Worm (Caenorhabditis elegans) whole organism, young adult: ENCODE results near the gene W07A12.4.

Experiments
- B0336.3 ChIP-seq: fragments of 200-800 bp; sonication (Bioruptor generic); IDR thresholded peaks from 2 replicates; pipeline ENCODE4 v1.3.6; 2022; ENCODE audit warnings: missing genetic modification characterization, missing compliant biosample characterization
- F37B4.10 ChIP-seq: fragments of 200-800 bp; sonication (Bioruptor generic); IDR thresholded peaks from 2 replicates; pipeline ENCODE4 v1.3.6; 2022; ENCODE audit warnings: missing genetic modification characterization, missing compliant biosample characterization
- F39B2.1 ChIP-seq: fragments of 200-800 bp; sonication (Bioruptor generic); IDR thresholded peaks from 2 replicates; pipeline ENCODE4 v1.3.6; 2022; ENCODE audit warnings: missing genetic modification reagents, missing genetic modification characterization, missing compliant biosample characterization
- F52B5.7 ChIP-seq: sonication (generic microtip); optimal IDR thresholded peaks from 2 replicates; lab custom pipeline; 2016; ENCODE audit warnings: mild to moderate bottlenecking, missing genetic modification characterization, missing compliant biosample characterization
- F55B11.4 ChIP-seq: sonication (generic microtip); optimal IDR thresholded peaks from 2 replicates; lab custom pipeline; 2016; ENCODE audit warnings: missing compliant biosample characterization, missing genetic modification characterization, borderline replicate concordance; ENCODE audit not compliant: insufficient read depth
- F57A8.1 ChIP-seq: fragments of 200-800 bp; sonication (Bioruptor generic); optimal IDR thresholded peaks from 2 replicates; lab custom pipeline; 2018; ENCODE audit warnings: mild to moderate bottlenecking, missing genetic modification characterization, moderate library complexity, missing compliant biosample characterization
- Y53F4B.3 ChIP-seq: fragments of 200-800 bp; sonication (Bioruptor generic); IDR thresholded peaks from 2 replicates; pipeline ENCODE4 v1.3.6; 2022; ENCODE audit warnings: missing genetic modification reagents, missing genetic modification characterization, missing compliant biosample characterization
- Y53G8AR.9 ChIP-seq: fragments of 200-800 bp; sonication (Bioruptor generic); conservative IDR thresholded peaks from 2 replicates; pipeline ENCODE4 v1.3.6; 2022; ENCODE audit warnings: missing genetic modification reagents, missing genetic modification characterization, missing compliant biosample characterization
- ama-1 ChIP-seq, 3 experiments: fragments of 150-350 bp in 1 of 3; sonication (generic microtip) in 2 of 3; optimal IDR thresholded peaks; 2 replicates each; lab custom pipeline; 2014 to 2018; ENCODE audit warnings: missing biosample characterization in 2 of 3, missing genetic modification characterization in 2 of 3, missing genetic modification reagents in 2 of 3
- aptf-3 ChIP-seq: fragments of 200-800 bp; sonication (Bioruptor generic); IDR thresholded peaks from 2 replicates; pipeline ENCODE4 v1.3.6; 2022; ENCODE audit warnings: missing genetic modification characterization, missing compliant biosample characterization
- attf-5 ChIP-seq: fragments of 200-800 bp; sonication (Bioruptor generic); optimal IDR thresholded peaks from 2 replicates; lab custom pipeline; 2018; ENCODE audit warnings: mild to moderate bottlenecking, missing genetic modification characterization, missing compliant biosample characterization
- bed-2 ChIP-seq: fragments of 200-800 bp; sonication (Bioruptor generic); IDR thresholded peaks from 2 replicates; pipeline ENCODE4 v1.3.6; 2022; ENCODE audit warnings: missing genetic modification reagents, missing genetic modification characterization, missing compliant biosample characterization
- ccch-3 ChIP-seq: fragments of 200-800 bp; sonication (Bioruptor generic); optimal IDR thresholded peaks from 2 replicates; lab custom pipeline; 2018; ENCODE audit warnings: mild to moderate bottlenecking, missing genetic modification characterization, missing compliant biosample characterization
- ceh-79 ChIP-seq: sonication (generic microtip); optimal IDR thresholded peaks from 2 replicates; lab custom pipeline; 2017; ENCODE audit warnings: mild to moderate bottlenecking, missing genetic modification characterization, missing compliant biosample characterization
- chd-7 ChIP-seq: sonication (generic microtip); optimal IDR thresholded peaks from 2 replicates; lab custom pipeline; 2016; ENCODE audit warnings: mild to moderate bottlenecking, missing genetic modification characterization, moderate library complexity, missing compliant biosample characterization
- dpff-1 ChIP-seq: sonication (generic microtip); optimal IDR thresholded peaks from 2 replicates; lab custom pipeline; 2017; ENCODE audit warnings: mild to moderate bottlenecking, missing genetic modification characterization, missing compliant biosample characterization
- ets-4 ChIP-seq: fragments of 200-800 bp; sonication (Bioruptor generic); optimal IDR thresholded peaks from 2 replicates; lab custom pipeline; 2018; ENCODE audit warnings: mild to moderate bottlenecking, missing genetic modification characterization, missing compliant biosample characterization
- fkh-3 ChIP-seq: sonication (generic microtip); optimal IDR thresholded peaks from 2 replicates; lab custom pipeline; 2016; ENCODE audit warnings: mild to moderate bottlenecking, missing genetic modification characterization, missing compliant biosample characterization
- him-1 ChIP-seq: sonication (generic microtip); optimal IDR thresholded peaks from 2 replicates; lab custom pipeline; 2016; ENCODE audit warnings: missing genotype, missing genetic modification reagents, missing genetic modification characterization, missing compliant biosample characterization
- hlh-12 ChIP-seq: sonication (generic microtip); optimal IDR thresholded peaks from 2 replicates; lab custom pipeline; 2016; ENCODE audit warnings: missing genetic modification characterization, missing compliant biosample characterization
- let-607 ChIP-seq, 2 experiments: fragments of 200-800 bp in 1 of 2; sonication (Bioruptor generic) in 1 of 2; sonication (generic microtip) in 1 of 2; optimal IDR thresholded peaks; 2 replicates each; lab custom pipeline; 2016 to 2018; ENCODE audit warnings: mild to moderate bottlenecking in 2 of 2, missing compliant biosample characterization in 2 of 2, missing genetic modification characterization in 2 of 2, moderate library complexity in 2 of 2, missing genotype in 1 of 2
- lin-26 ChIP-seq: fragments of 200-800 bp; sonication (Bioruptor generic); IDR thresholded peaks from 2 replicates; pipeline ENCODE4 v1.3.6; 2022; ENCODE audit warnings: missing genetic modification reagents, missing genetic modification characterization, missing compliant biosample characterization
- madf-3 ChIP-seq: fragments of 200-800 bp; sonication (Bioruptor generic); IDR thresholded peaks from 2 replicates; pipeline ENCODE4 v1.3.6; 2022; ENCODE audit warnings: missing genetic modification reagents, missing genetic modification characterization, missing compliant biosample characterization
- mxl-1 ChIP-seq: sonication (generic microtip); optimal IDR thresholded peaks from 2 replicates; lab custom pipeline; 2016; ENCODE audit warnings: missing genetic modification characterization, missing compliant biosample characterization
- nfyb-1 ChIP-seq: fragments of 200-800 bp; sonication (Bioruptor generic); IDR thresholded peaks from 2 replicates; pipeline ENCODE4 v1.3.6; 2022; ENCODE audit warnings: missing genetic modification reagents, missing genetic modification characterization, missing compliant biosample characterization
- nhr-179 ChIP-seq: sonication (generic microtip); optimal IDR thresholded peaks from 2 replicates; lab custom pipeline; 2016; ENCODE audit warnings: mild to moderate bottlenecking, missing genetic modification characterization, missing compliant biosample characterization
- nhr-80 ChIP-seq: sonication (generic microtip); optimal IDR thresholded peaks from 2 replicates; lab custom pipeline; 2016; ENCODE audit warnings: missing genetic modification characterization, missing compliant biosample characterization
- nhr-90 ChIP-seq: sonication (generic microtip); optimal IDR thresholded peaks from 2 replicates; lab custom pipeline; 2016; ENCODE audit warnings: missing genotype, mild to moderate bottlenecking, missing genetic modification characterization, missing compliant biosample characterization
- pha-4 ChIP-seq: fragments of 150-350 bp; sonication (generic microtip); optimal IDR thresholded peaks from 2 replicates; lab custom pipeline; 2014; ENCODE audit warnings: missing biosample characterization, missing genetic modification reagents, missing genetic modification characterization
- rec-8 ChIP-seq, 2 experiments: sonication (generic microtip); optimal IDR thresholded peaks; 2 replicates each; lab custom pipeline; 2016; ENCODE audit warnings: mild to moderate bottlenecking in 2 of 2, missing genetic modification characterization in 2 of 2, missing genetic modification reagents in 2 of 2, missing genotype in 2 of 2, missing biosample characterization in 1 of 2, missing compliant biosample characterization in 1 of 2, moderate library complexity in 1 of 2
- sdz-38 ChIP-seq: sonication (generic microtip); optimal IDR thresholded peaks from 2 replicates; lab custom pipeline; 2016; ENCODE audit warnings: missing genotype, missing genetic modification characterization, missing compliant biosample characterization
- sea-2 ChIP-seq: fragments of 200-800 bp; sonication (Bioruptor generic); IDR thresholded peaks from 2 replicates; pipeline ENCODE4 v1.3.6; 2022; ENCODE audit warnings: missing genetic modification characterization, missing compliant biosample characterization
- snpc-4 ChIP-seq, 5 experiments: fragments of 150-350 bp in 1 of 5; sonication (generic microtip) in 4 of 5; optimal IDR thresholded peaks; 2 replicates each; lab custom pipeline; 2014 to 2018; ENCODE audit warnings: missing genetic modification characterization in 5 of 5, missing biosample characterization in 3 of 5, antibody characterized with exemption in 2 of 5, mild to moderate bottlenecking in 2 of 5, missing compliant biosample characterization in 2 of 5, missing genotype in 2 of 5, moderate library complexity in 2 of 5, missing genetic modification reagents in 1 of 5
- unc-130 ChIP-seq: sonication (generic microtip); optimal IDR thresholded peaks from 2 replicates; lab custom pipeline; 2016; ENCODE audit warnings: missing genetic modification reagents, missing genetic modification characterization, missing compliant biosample characterization
- ztf-22 ChIP-seq: fragments of 200-800 bp; sonication (Bioruptor generic); optimal IDR thresholded peaks from 2 replicates; lab custom pipeline; 2018; ENCODE audit warnings: mild to moderate bottlenecking, missing genetic modification characterization, moderate library complexity, missing compliant biosample characterization
- ztf-26 ChIP-seq: sonication (generic microtip); optimal IDR thresholded peaks from 2 replicates; lab custom pipeline; 2017; ENCODE audit warnings: missing genetic modification characterization, missing compliant biosample characterization
- ztf-3 ChIP-seq: fragments of 200-800 bp; sonication (Bioruptor generic); optimal IDR thresholded peaks from 2 replicates; lab custom pipeline; 2018; ENCODE audit warnings: mild to moderate bottlenecking, missing genetic modification characterization, missing compliant biosample characterization

Gene W07A12.4

ce11 chrII:9132338-9132737, 13.7 kb upstream of the W07A12.4 start:
- TF ChIP-seq unc-130 (no peak), ets-4 (GFP tag; lab: Kevin White, UChicago) (no peak), chd-7 (tag; lab: Kevin White, UChicago) (peak; percentile 38), lin-26 (GFP tag; lab: Robert Waterston, UW) (no peak)

ce11 chrII:9135878-9136277, 10.2 kb upstream of the W07A12.4 start, which contains the start of gene nlp-78:
Gene nlp-78 (plus strand): TSS chrII:9136178.
- TF ChIP-seq nhr-90, result no peak
- no peak for TF ChIP-seq fkh-3 (tag; lab: Kevin White, UChicago)
- TF ChIP-seq B0336.3 (GFP tag; lab: Robert Waterston, UW), result no peak
- no peak for TF ChIP-seq nfyb-1 (GFP tag; lab: Robert Waterston, UW)
- no peak for TF ChIP-seq unc-130
- TF ChIP-seq ceh-79, result no peak
- no peak for TF ChIP-seq attf-5
- no peak for TF ChIP-seq Y53F4B.3 (GFP tag; lab: Robert Waterston, UW)
- no peak for TF ChIP-seq F55B11.4 (tag; lab: Kevin White, UChicago)
- TF ChIP-seq ccch-3, result no peak
- no peak for TF ChIP-seq pha-4 (tag; lab: Kevin White, UChicago)
- no peak for TF ChIP-seq aptf-3 (GFP tag; lab: Robert Waterston, UW)
- no peak for TF ChIP-seq nhr-80 (tag; lab: Kevin White, UChicago)

DNA sequence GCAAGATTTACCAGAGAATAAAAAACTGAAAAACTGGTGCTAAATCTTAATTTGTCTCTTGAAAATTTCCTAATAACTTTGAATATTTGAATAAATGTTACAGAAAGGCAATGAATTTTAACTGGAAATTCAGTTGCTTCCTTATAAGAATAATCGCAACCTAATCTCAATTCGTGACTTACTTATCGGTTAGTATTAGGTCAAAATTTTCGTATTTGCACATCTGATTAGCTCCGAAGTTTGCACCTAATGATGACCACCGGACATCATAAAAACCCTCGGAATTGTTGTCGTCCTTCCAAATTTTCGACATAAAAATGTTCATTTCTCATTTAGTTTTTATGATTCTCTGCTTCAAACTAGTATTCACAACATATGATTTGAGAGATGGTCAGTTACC, 8.3 kb upstream of the W07A12.4 start, which contains the start of gene C16D2.3:
C16D2.3 (plus strand) TSS at position 301 of the 400 bp plus-strand sequence.
- TF ChIP-seq rec-8 (tag; optimal IDR thresholded peaks at IDR 0.05; lab: Kevin White, UChicago) (no peak), ets-4 (GFP tag; lab: Kevin White, UChicago) (no peak)
- TF ChIP-seq, all 124 proteins: peak for 0

DNA sequence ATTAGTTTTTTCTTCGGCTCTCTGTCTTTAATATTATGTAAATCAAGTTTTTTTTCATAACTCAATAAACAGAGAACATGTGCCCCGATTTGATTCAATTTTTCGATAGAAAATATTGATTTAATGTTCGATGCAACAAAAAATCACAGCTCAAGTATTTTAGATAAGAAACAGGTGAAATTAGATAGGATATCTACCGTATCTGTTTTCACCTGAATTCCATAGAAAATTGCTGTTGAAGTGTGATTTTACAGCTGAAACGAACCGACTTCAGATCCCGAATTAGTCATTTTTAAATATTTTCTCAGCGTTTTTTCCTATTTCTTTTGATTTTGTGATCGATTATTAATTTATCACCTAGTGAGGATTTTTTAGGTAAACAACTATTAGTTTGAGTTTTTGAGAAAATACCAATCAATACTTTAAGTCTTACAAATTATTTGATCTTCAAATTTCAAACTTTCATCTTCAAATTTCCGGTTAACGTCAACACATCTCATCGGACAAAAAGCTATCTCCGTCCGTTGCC, 6.8 kb upstream of the W07A12.4 start, which contains the start of gene Y9C2UA.1:
Y9C2UA.1 (plus strand) TSS at position 479 of the 529 bp plus-strand sequence.
- no peak for TF ChIP-seq Y53F4B.3 (GFP tag; lab: Robert Waterston, UW)
- TF ChIP-seq hlh-12, result no peak
- TF ChIP-seq nhr-179, result no peak
- TF ChIP-seq aptf-3 (GFP tag; lab: Robert Waterston, UW), result no peak
- TF ChIP-seq rec-8 (tag; optimal IDR thresholded peaks at IDR 0.05; lab: Kevin White, UChicago), result no peak
- TF ChIP-seq mxl-1 (tag; lab: Kevin White, UChicago), result no peak
- no peak for TF ChIP-seq unc-130
- TF ChIP-seq sea-2, result no peak
- TF ChIP-seq F37B4.10 (GFP tag; lab: Robert Waterston, UW), result no peak
- no peak for TF ChIP-seq madf-3

ce11 chrII:9141110-9141509, 5.0 kb upstream of the W07A12.4 start:
- no peak for TF ChIP-seq F39B2.1
- TF ChIP-seq F57A8.1 (GFP tag; lab: Kevin White, UChicago), result no peak
- no peak for TF ChIP-seq sea-2
- TF ChIP-seq rec-8 (tag; optimal IDR thresholded peaks at IDR 0.05; lab: Kevin White, UChicago), result no peak
- no peak for TF ChIP-seq Y53F4B.3 (GFP tag; lab: Robert Waterston, UW)
- no peak for TF ChIP-seq dpff-1 (tag; lab: Kevin White, UChicago)
- no peak for TF ChIP-seq ztf-3 (GFP tag; lab: Kevin White, UChicago)
- no peak for TF ChIP-seq ceh-79
- TF ChIP-seq bed-2, result no peak
- no peak for TF ChIP-seq Y53G8AR.9 (GFP tag; lab: Robert Waterston, UW)
- TF ChIP-seq sdz-38 (tag; lab: Kevin White, UChicago), result no peak
- no peak for TF ChIP-seq ztf-26 (tag; lab: Kevin White, UChicago)
- no peak for TF ChIP-seq ztf-22 (GFP tag; lab: Kevin White, UChicago)
- TF ChIP-seq him-1 (tag; lab: Kevin White, UChicago), result no peak
- TF ChIP-seq ama-1 (optimal IDR thresholded peaks at IDR 0.05; lab: Kevin White, UChicago), result no peak
- TF ChIP-seq ama-1 (GFP tag; optimal IDR thresholded peaks at IDR 0.05; lab: Kevin White, UChicago), result no peak
- no peak for TF ChIP-seq F52B5.7
- no peak for TF ChIP-seq snpc-4 (GFP tag; optimal IDR thresholded peaks at IDR 0.05; lab: Kevin White, UChicago)
- no peak for TF ChIP-seq snpc-4 (tag; optimal IDR thresholded peaks at IDR 0.05; lab: Kevin White, UChicago)
- TF ChIP-seq let-607 (tag; optimal IDR thresholded peaks at IDR 0.05; lab: Kevin White, UChicago), result no peak
- TF ChIP-seq, all 124 proteins: peak for 0
